Worm (Caenorhabditis elegans) whole organism, L4 larva: Measurements from ENCODE around the gene pvf-1.

Experiments
- F37D6.2 ChIP-seq: sonication (generic microtip); optimal IDR thresholded peaks from 2 replicates; lab custom pipeline; 2016; ENCODE audit warnings: mild to moderate bottlenecking, missing genetic modification characterization, missing compliant biosample characterization
- F44E2.7 ChIP-seq: fragments of 200-800 bp; sonication (Bioruptor generic); IDR thresholded peaks from 2 replicates; pipeline ENCODE4 v2.1.2; 2022; ENCODE audit warnings: missing genetic modification characterization, missing compliant biosample characterization
- Y75B8A.6 ChIP-seq: fragments of 200-800 bp; sonication (Bioruptor generic); IDR thresholded peaks from 2 replicates; pipeline ENCODE4 v1.3.6; 2022; ENCODE audit warnings: missing genetic modification reagents, missing genetic modification characterization, missing compliant biosample characterization
- aha-1 ChIP-seq: fragments of 150-350 bp; peaks from one replicate; lab custom pipeline; 2014; ENCODE audit warnings: missing biosample characterization, missing genetic modification characterization
- attf-4 ChIP-seq: sonication (generic microtip); optimal IDR thresholded peaks from 3 replicates; lab custom pipeline; 2017; ENCODE audit warnings: missing biosample characterization, missing genetic modification characterization
- ceh-20 ChIP-seq: fragments of 200-800 bp; sonication (Bioruptor generic); IDR thresholded peaks from 2 replicates; pipeline ENCODE4 v1.3.6; 2022; ENCODE audit warnings: missing genetic modification reagents, missing genetic modification characterization, missing compliant biosample characterization
- ceh-28 ChIP-seq: fragments of 150-350 bp; optimal IDR thresholded peaks from 2 replicates; lab custom pipeline; 2014; ENCODE audit warnings: missing biosample characterization, missing genetic modification reagents, missing genetic modification characterization
- ceh-32 ChIP-seq: sonication (generic microtip); optimal IDR thresholded peaks from 2 replicates; lab custom pipeline; 2016; ENCODE audit warnings: mild to moderate bottlenecking, missing genetic modification characterization, missing compliant biosample characterization; ENCODE audit not compliant: poor library complexity
- ceh-82 ChIP-seq: sonication (generic microtip); optimal IDR thresholded peaks from 2 replicates; lab custom pipeline; 2017; ENCODE audit warnings: missing biosample characterization, missing genetic modification characterization
- ctbp-1 ChIP-seq: fragments of 200-800 bp; sonication (Bioruptor generic); IDR thresholded peaks from 2 replicates; pipeline ENCODE4 v1.3.6; 2022; ENCODE audit warnings: missing genetic modification reagents, missing genetic modification characterization, missing compliant biosample characterization
- dmd-6 ChIP-seq: fragments of 200-800 bp; sonication (Bioruptor generic); IDR thresholded peaks from 2 replicates; pipeline ENCODE4 v1.3.6; 2022; ENCODE audit warnings: missing genetic modification reagents, missing genetic modification characterization, missing compliant biosample characterization
- dpl-1 ChIP-seq: fragments of 150-350 bp; optimal IDR thresholded peaks from 2 replicates; lab custom pipeline; 2014; ENCODE audit warnings: missing biosample characterization, missing genetic modification reagents, missing genetic modification characterization
- duxl-1 ChIP-seq: sonication (generic microtip); optimal IDR thresholded peaks from 2 replicates; lab custom pipeline; 2016; ENCODE audit warnings: mild to moderate bottlenecking, missing genetic modification characterization, moderate library complexity, missing compliant biosample characterization; ENCODE audit not compliant: poor library complexity
- dve-1 ChIP-seq: sonication (generic microtip); optimal IDR thresholded peaks from 2 replicates; lab custom pipeline; 2017; ENCODE audit warnings: antibody characterized with exemption, mild to moderate bottlenecking, missing genetic modification characterization, missing compliant biosample characterization; ENCODE audit not compliant: insufficient read depth
- fos-1 ChIP-seq: fragments of 150-350 bp; optimal IDR thresholded peaks from 2 replicates; lab custom pipeline; 2014; ENCODE audit warnings: missing biosample characterization, missing genetic modification characterization
- gei-8 ChIP-seq: fragments of 200-800 bp; sonication (Bioruptor generic); optimal IDR thresholded peaks from 2 replicates; lab custom pipeline; 2018; ENCODE audit warnings: mild to moderate bottlenecking, missing genetic modification characterization, missing compliant biosample characterization
- hlh-11 ChIP-seq: fragments of 200-800 bp; sonication (Bioruptor generic); optimal IDR thresholded peaks from 2 replicates; lab custom pipeline; 2018; ENCODE audit warnings: mild to moderate bottlenecking, missing genetic modification characterization, missing compliant biosample characterization
- hlh-30 ChIP-seq: sonication (generic microtip); optimal IDR thresholded peaks from 2 replicates; lab custom pipeline; 2017; ENCODE audit warnings: antibody characterized with exemption, mild to moderate bottlenecking, missing genetic modification characterization, missing compliant biosample characterization; ENCODE audit not compliant: insufficient read depth
- hmg-1.1 ChIP-seq: fragments of 200-800 bp; sonication (Bioruptor generic); IDR thresholded peaks from 2 replicates; pipeline ENCODE4 v1.3.6; 2022; ENCODE audit warnings: missing genetic modification reagents, missing genetic modification characterization, missing compliant biosample characterization
- jun-1 ChIP-seq: fragments of 150-350 bp; optimal IDR thresholded peaks from 2 replicates; lab custom pipeline; 2014; ENCODE audit warnings: missing biosample characterization, missing genetic modification reagents, missing genetic modification characterization
- lin-13 ChIP-seq: fragments of 150-350 bp; optimal IDR thresholded peaks from 2 replicates; lab custom pipeline; 2014; ENCODE audit warnings: missing biosample characterization, missing genetic modification reagents, missing genetic modification characterization
- lin-29 ChIP-seq: fragments of 200-800 bp; sonication (Bioruptor generic); IDR thresholded peaks from 2 replicates; pipeline ENCODE4 v1.3.6; 2022; ENCODE audit warnings: missing genetic modification reagents, missing genetic modification characterization, missing compliant biosample characterization
- lin-39 ChIP-seq: fragments of 150-350 bp; optimal IDR thresholded peaks from 2 replicates; lab custom pipeline; 2014; ENCODE audit warnings: missing biosample characterization, missing genetic modification reagents, missing genetic modification characterization
- lir-3 ChIP-seq: sonication (generic microtip); optimal IDR thresholded peaks from 2 replicates; lab custom pipeline; 2016; ENCODE audit warnings: mild to moderate bottlenecking, missing genetic modification characterization, missing compliant biosample characterization
- mdt-29 ChIP-seq: fragments of 200-800 bp; sonication (Bioruptor generic); IDR thresholded peaks from 2 replicates; pipeline ENCODE4 v1.3.6; 2022; ENCODE audit warnings: missing genetic modification reagents, missing genetic modification characterization, missing compliant biosample characterization
- mep-1 ChIP-seq: fragments of 150-350 bp; sonication (generic microtip); optimal IDR thresholded peaks from 3 replicates; lab custom pipeline; 2014; ENCODE audit warnings: missing biosample characterization, missing genetic modification characterization
- nhr-102 ChIP-seq: sonication (generic microtip); optimal IDR thresholded peaks from 2 replicates; lab custom pipeline; 2016; ENCODE audit warnings: mild to moderate bottlenecking, missing genetic modification characterization, moderate library complexity, missing compliant biosample characterization
- nhr-11 ChIP-seq: fragments of 150-350 bp; optimal IDR thresholded peaks from 2 replicates; lab custom pipeline; 2014; ENCODE audit warnings: missing biosample characterization, missing genetic modification characterization
- nhr-111 ChIP-seq: fragments of 200-800 bp; sonication (Bioruptor generic); optimal IDR thresholded peaks from 2 replicates; lab custom pipeline; 2018; ENCODE audit warnings: mild to moderate bottlenecking, missing genetic modification characterization, missing compliant biosample characterization
- nhr-28 ChIP-seq: fragments of 150-350 bp; optimal IDR thresholded peaks from 2 replicates; lab custom pipeline; 2014; ENCODE audit warnings: missing biosample characterization, missing genetic modification characterization
- nhr-42 ChIP-seq: fragments of 200-800 bp; sonication (Bioruptor generic); IDR thresholded peaks from 2 replicates; pipeline ENCODE4 v1.3.6; 2022; ENCODE audit warnings: missing genetic modification characterization, missing compliant biosample characterization
- nhr-6 ChIP-seq: fragments of 150-350 bp; optimal IDR thresholded peaks from 2 replicates; lab custom pipeline; 2014; ENCODE audit warnings: missing biosample characterization, missing genetic modification characterization
- nhr-76 ChIP-seq: fragments of 150-350 bp; optimal IDR thresholded peaks from 2 replicates; lab custom pipeline; 2014; ENCODE audit warnings: missing biosample characterization, missing genetic modification characterization
- sdz-12 ChIP-seq: fragments of 200-800 bp; sonication (Bioruptor generic); optimal IDR thresholded peaks from 2 replicates; lab custom pipeline; 2018; ENCODE audit warnings: mild to moderate bottlenecking, missing genetic modification characterization, missing compliant biosample characterization
- set-16 ChIP-seq: fragments of 200-800 bp; sonication (Bioruptor generic); IDR thresholded peaks from 2 replicates; pipeline ENCODE4 v1.3.6; 2022; ENCODE audit warnings: missing genetic modification reagents, missing genetic modification characterization, missing compliant biosample characterization
- snpc-1.2 ChIP-seq: fragments of 200-800 bp; sonication (Bioruptor generic); IDR thresholded peaks from 2 replicates; pipeline ENCODE4 v1.3.6; 2022; ENCODE audit warnings: missing genetic modification reagents, missing genetic modification characterization, missing compliant biosample characterization
- unc-62 ChIP-seq, 3 experiments: fragments of 150-350 bp in 1 of 3; sonication (generic microtip); optimal IDR thresholded peaks in 2 of 3; peaks in 1 of 3; 1 replicate in 1 of 3; 2 replicates in 2 of 3; lab custom pipeline; 2014 to 2017; ENCODE audit warnings: missing biosample characterization in 3 of 3, missing genetic modification characterization in 3 of 3, missing genetic modification reagents in 3 of 3, missing genotype in 1 of 3
- zip-11 ChIP-seq: fragments of 200-800 bp; sonication (Bioruptor generic); IDR thresholded peaks from 2 replicates; pipeline ENCODE4 v1.3.6; 2022; ENCODE audit warnings: missing genetic modification characterization, missing compliant biosample characterization

The pvf-1 gene

DNA sequence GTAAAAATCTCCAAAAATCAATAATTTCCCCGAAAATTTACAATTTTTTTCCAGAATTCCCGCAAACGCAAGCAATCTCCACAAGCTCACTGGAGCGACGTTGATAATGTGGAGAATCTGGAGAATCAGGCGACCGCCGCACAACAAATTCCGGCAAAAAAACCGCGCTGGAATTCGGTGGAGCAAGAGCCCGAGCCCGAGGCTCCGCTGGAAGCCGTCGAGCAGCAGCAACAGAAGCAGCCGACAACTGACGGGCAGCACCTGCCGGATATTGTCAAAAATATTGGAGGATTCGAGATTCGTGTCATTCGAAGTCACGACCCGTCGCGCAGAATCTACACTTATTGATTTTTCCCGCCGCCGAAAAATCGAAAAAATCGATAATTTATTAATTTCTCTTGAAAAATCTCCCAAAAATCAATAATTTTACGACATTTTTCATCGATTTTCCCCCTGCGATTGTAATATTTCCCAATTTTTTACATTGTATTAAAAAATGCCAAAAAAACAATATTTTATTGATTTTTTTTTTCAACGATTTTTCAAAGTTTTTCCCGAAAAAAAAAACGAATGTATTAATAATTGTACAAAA lies 28.1 kb upstream of the pvf-1 start:
- TF ChIP-seq set-16 (peak; percentile 77; the same call in 1 of the 2 replicates), ceh-28 (tag; lab: Kevin White, UChicago) (peak; percentile 68), lir-3 (tag; lab: Kevin White, UChicago) (no peak), lin-29 (GFP tag; lab: Robert Waterston, UW) (no peak)

- TF ChIP-seq snpc-1.2 (GFP tag; lab: Robert Waterston, UW): no peak
- no peak for TF ChIP-seq sdz-12
- TF ChIP-seq fos-1 (tag; lab: Kevin White, UChicago): no peak
- no peak for TF ChIP-seq unc-62 (GFP tag; optimal IDR thresholded peaks at IDR 0.05 in 1 of 2; lab: Kevin White, UChicago)
- TF ChIP-seq unc-62 (tag; optimal IDR thresholded peaks at IDR 0.05; lab: Kevin White, UChicago): no peak
Measured at ce11 chrIII:1848747-1849146, 24.6 kb upstream of the pvf-1 start, which contains the start of gene pqn-82. Gene pqn-82, plus strand, starts transcription at chrIII:1849047.

- TF ChIP-seq lin-39 (tag; lab: Kevin White, UChicago) (no peak), F44E2.7 (GFP tag; lab: Robert Waterston, UW) (no peak), ceh-28 (tag; lab: Kevin White, UChicago) (peak; percentile 93), ceh-82 (tag; lab: Kevin White, UChicago) (no peak), ceh-32 (tag; lab: Kevin White, UChicago) (no peak), nhr-42 (GFP tag; lab: Robert Waterston, UW) (no peak), lin-13 (GFP tag; lab: Kevin White, UChicago) (no peak)
Measured at ce11 chrIII:1833984-1834563, 10.0 kb upstream of the pvf-1 start, which contains the start of gene rexd-1. Gene rexd-1, plus strand, starts transcription at chrIII:1834513.

DNA sequence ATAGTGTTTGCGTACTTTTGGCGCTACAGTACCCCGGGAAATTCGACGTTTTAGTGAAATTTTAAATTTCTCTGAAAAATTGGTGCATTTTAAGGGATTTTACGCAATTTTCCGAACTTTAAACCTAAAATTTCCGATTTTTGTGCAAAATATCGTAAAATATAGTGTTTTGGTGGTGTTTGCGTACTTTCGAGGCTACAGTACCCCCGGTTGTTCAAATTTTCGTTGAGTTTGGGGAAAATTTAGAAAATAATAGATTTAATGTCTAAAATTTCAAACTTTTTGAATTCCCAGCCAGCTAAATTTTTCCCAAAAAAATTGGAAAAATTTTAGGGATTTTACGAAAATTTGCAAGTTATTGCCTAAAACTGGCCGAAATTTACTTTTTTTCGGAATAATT lies 8.3 kb upstream of the pvf-1 start:
- TF ChIP-seq zip-11 (GFP tag; lab: Robert Waterston, UW): no peak
- no peak for TF ChIP-seq nhr-42 (GFP tag; lab: Robert Waterston, UW)
- TF ChIP-seq ceh-20: no peak
- peak; percentile 77 for TF ChIP-seq aha-1 (tag; lab: Kevin White, UChicago)
- no peak for TF ChIP-seq F37D6.2 (tag; lab: Kevin White, UChicago)
- TF ChIP-seq, all 104 proteins: peak for 1

ce11 chrIII:1831104-1831503 lies 7.0 kb upstream of the pvf-1 start:
- TF ChIP-seq gei-8: no peak
- no peak for TF ChIP-seq Y75B8A.6
- TF ChIP-seq nhr-102 (tag; lab: Kevin White, UChicago): no peak
- TF ChIP-seq, all 104 proteins: peak for 0

- TF ChIP-seq dmd-6 (peak; percentile 36), hmg-1.1 (GFP tag; lab: Robert Waterston, UW) (peak; percentile 46; the same call in 1 of the 2 replicates), nhr-28 (tag; lab: Kevin White, UChicago) (peak; percentile 38), unc-62 (GFP tag; optimal IDR thresholded peaks at IDR 0.05 in 1 of 2; lab: Kevin White, UChicago) (peak in 1 of 2 experiments; percentile 33), unc-62 (tag; optimal IDR thresholded peaks at IDR 0.05; lab: Kevin White, UChicago) (no peak), jun-1 (tag; lab: Kevin White, UChicago) (no peak), attf-4 (tag; lab: Kevin White, UChicago) (no peak), duxl-1 (no peak), dve-1 (tag; lab: Kevin White, UChicago) (peak; percentile 70), nhr-111 (GFP tag; lab: Kevin White, UChicago) (no peak), nhr-6 (peak; percentile 16), nhr-11 (tag; lab: Kevin White, UChicago) (peak; percentile 32), hlh-30 (tag; lab: Kevin White, UChicago) (peak; percentile 60), nhr-102 (tag; lab: Kevin White, UChicago) (no peak), mdt-29 (GFP tag; lab: Robert Waterston, UW) (no peak), lir-3 (tag; lab: Kevin White, UChicago) (no peak), hlh-11 (tag; lab: Kevin White, UChicago) (peak; percentile 59), dpl-1 (GFP tag; lab: Kevin White, UChicago) (peak; percentile 40), nhr-76 (tag; lab: Kevin White, UChicago) (no peak), ctbp-1 (GFP tag; lab: Robert Waterston, UW) (no peak), mep-1 (peak; percentile 76), ceh-20 (0 out of 2 replicates have a peak, but pooled peaks have one; percentile 25)
Measured at ce11 chrIII:1819049-1819597, 5.0 kb downstream of the pvf-1 start.
